Worm (Caenorhabditis elegans): ENCODE results near the gene srxa-5.

DNA sequence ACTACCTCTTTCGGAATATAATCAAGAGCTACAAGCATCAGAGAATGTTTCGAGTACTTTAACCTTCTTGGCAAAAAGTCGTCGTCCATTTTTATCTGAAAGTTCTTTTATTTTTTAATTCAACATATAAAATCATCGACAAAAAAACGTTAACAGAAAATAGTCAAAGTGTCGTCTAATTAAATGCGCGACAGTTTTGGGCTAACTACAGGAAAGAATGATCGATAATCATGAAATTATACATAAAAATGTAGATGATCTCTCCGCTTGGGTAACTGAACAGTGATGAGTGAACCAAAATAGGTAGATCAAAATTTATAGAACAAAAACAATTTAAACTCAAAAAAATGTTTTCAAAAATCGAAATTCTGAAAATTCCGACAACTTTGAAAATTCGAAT is 25.7 kb downstream of the srxa-5 start, which contains the start of gene C09E7.8:
- TF ChIP-seq lin-13 (tag; optimal IDR thresholded peaks at IDR 0.05) (no peak), nhr-28 (tag; optimal IDR thresholded peaks at IDR 0.05) (no peak), bed-3 (GFP tag; optimal IDR thresholded peaks at IDR 0.05) (no peak), unc-39 (tag; optimal IDR thresholded peaks at IDR 0.05) (no peak), nhr-12 (tag; optimal IDR thresholded peaks at IDR 0.05) (no peak), ces-1 (GFP tag; optimal IDR thresholded peaks at IDR 0.05) (no peak), pha-4 (tag; optimal IDR thresholded peaks at IDR 0.05) (no peak)
